Worm (Caenorhabditis elegans) whole organism, L1 larva: Measurements from ENCODE around the gene sut-1.

ENCODE experiments used
- elt-2 ChIP-seq: sonication (generic microtip); optimal IDR thresholded peaks from 2 replicates; lab custom pipeline; 2016; ENCODE audit warnings: missing genetic modification characterization, mild to moderate bottlenecking, inconsistent platforms, missing compliant biosample characterization, missing genetic modification reagents
- elt-3 ChIP-seq, 6 experiments: fragments of 150-350 bp in 1 of 6; sonication (generic microtip); optimal IDR thresholded peaks; 2 replicates each; lab custom pipeline; 2017 to 2018; ENCODE audit warnings: missing biosample characterization in 6 of 6, missing genetic modification characterization in 6 of 6, inconsistent platforms in 1 of 6
- hlh-4 ChIP-seq: sonication (generic microtip); optimal IDR thresholded peaks from 2 replicates; lab custom pipeline; 2016; ENCODE audit warnings: mild to moderate bottlenecking, missing genetic modification characterization, missing compliant biosample characterization

DNA sequence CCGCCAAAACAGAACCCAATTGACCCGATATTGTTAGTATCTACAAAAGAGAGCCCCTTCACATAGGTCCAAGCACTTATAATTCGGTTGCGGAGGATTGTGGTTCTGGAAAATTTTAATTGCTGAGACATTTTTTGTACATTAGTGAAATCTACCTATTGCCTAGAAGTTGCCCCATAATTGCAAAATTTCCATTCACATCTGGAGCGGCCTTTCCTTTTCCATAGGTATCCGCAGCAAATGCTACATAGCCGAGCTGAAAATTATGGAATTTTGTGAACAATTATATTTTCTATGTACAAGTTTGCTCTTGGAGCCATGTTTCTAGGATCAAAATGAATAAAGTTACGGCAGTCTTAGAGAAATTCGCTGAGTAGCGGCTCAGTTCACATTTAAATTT is 47.8 kb upstream of the sut-1 start:
- TF ChIP-seq elt-3 (tag; optimal IDR thresholded peaks at IDR 0.05; lab: Kevin White, UChicago) (no peak), hlh-4 (tag; lab: Kevin White, UChicago) (no peak), elt-2 (tag; lab: Kevin White, UChicago) (no peak)
